Fruit fly (Drosophila melanogaster) whole organism, embryonic: Measurements from ENCODE around the gene Idgf3.

Experiments
- Atf-2 ChIP-seq: fragments of 200-800 bp; sonication (Bioruptor generic); optimal IDR thresholded peaks from 2 replicates; lab custom pipeline; 2016; ENCODE audit warnings: missing biosample characterization, missing genetic modification characterization
- CG10366 ChIP-seq: fragments of 200-800 bp; sonication (Bioruptor generic); IDR thresholded peaks from 2 replicates; pipeline ENCODE4 v1.3.6; 2022; ENCODE audit warnings: missing biosample characterization, missing genetic modification characterization
- CG11504 ChIP-seq: fragments of 200-800 bp; sonication (Bioruptor generic); optimal IDR thresholded peaks from 3 replicates; lab custom pipeline; 2019; ENCODE audit warnings: missing biosample characterization, mild to moderate bottlenecking, missing genetic modification characterization, moderate library complexity
- CG13123 ChIP-seq: fragments of 200-800 bp; sonication (Bioruptor generic); optimal IDR thresholded peaks from 2 replicates; lab custom pipeline; 2016; ENCODE audit warnings: missing biosample characterization, missing genetic modification characterization
- CG14050 ChIP-seq: fragments of 200-800 bp; sonication (Bioruptor generic); IDR thresholded peaks from 3 replicates; pipeline ENCODE4 v1.3.6; 2022; ENCODE audit warnings: missing biosample characterization, missing genetic modification characterization
- CG18619 ChIP-seq: fragments of 200-800 bp; sonication (Bioruptor generic); optimal IDR thresholded peaks from 3 replicates; lab custom pipeline; 2017; ENCODE audit warnings: missing biosample characterization, mild to moderate bottlenecking, missing genetic modification characterization
- CG3163 ChIP-seq: fragments of 200-800 bp; sonication (Bioruptor generic); optimal IDR thresholded peaks from 3 replicates; lab custom pipeline; 2016; ENCODE audit warnings: missing biosample characterization, missing genetic modification characterization
- CG33213 ChIP-seq: fragments of 200-800 bp; sonication (Bioruptor generic); optimal IDR thresholded peaks from 3 replicates; lab custom pipeline; 2016; ENCODE audit warnings: missing biosample characterization, missing genetic modification characterization
- CG4282 ChIP-seq: fragments of 200-800 bp; sonication (Bioruptor generic); optimal IDR thresholded peaks from 2 replicates; lab custom pipeline; 2016; ENCODE audit warnings: missing biosample characterization, missing genetic modification characterization
- CG6654 ChIP-seq: fragments of 200-800 bp; sonication (Bioruptor generic); optimal IDR thresholded peaks from 2 replicates; lab custom pipeline; 2017; ENCODE audit warnings: missing biosample characterization, mild to moderate bottlenecking, missing genetic modification characterization
- CG6689 ChIP-seq: fragments of 200-800 bp; sonication (Bioruptor generic); IDR thresholded peaks from 2 replicates; pipeline ENCODE4 v1.3.6; 2022; ENCODE audit warnings: missing biosample characterization, missing genetic modification characterization
- CG6854 ChIP-seq: fragments of 200-800 bp; sonication (Bioruptor generic); optimal IDR thresholded peaks from 3 replicates; lab custom pipeline; 2017; ENCODE audit warnings: missing biosample characterization, mild to moderate bottlenecking, missing genetic modification characterization
- CG8359 ChIP-seq: fragments of 200-800 bp; sonication (Bioruptor generic); optimal IDR thresholded peaks from 2 replicates; lab custom pipeline; 2017; ENCODE audit warnings: missing biosample characterization, mild to moderate bottlenecking, missing genetic modification characterization, borderline replicate concordance
- CG9215 ChIP-seq: fragments of 200-800 bp; sonication (Bioruptor generic); IDR thresholded peaks from 2 replicates; pipeline ENCODE4 v1.3.6; 2022; ENCODE audit warnings: missing biosample characterization, missing genetic modification characterization
- CG9932 ChIP-seq: fragments of 200-800 bp; sonication (Bioruptor generic); IDR thresholded peaks from 2 replicates; pipeline ENCODE4 v1.3.6; 2022; ENCODE audit warnings: missing biosample characterization, missing genetic modification characterization
- Drgx ChIP-seq: fragments of 200-800 bp; sonication (Bioruptor generic); IDR thresholded peaks from 2 replicates; pipeline ENCODE4 v1.3.6; 2022; ENCODE audit warnings: missing biosample characterization, missing genetic modification characterization
- Ets65A ChIP-seq: fragments of 200-800 bp; sonication (Bioruptor generic); peaks from one replicate; lab custom pipeline; 2016; ENCODE audit warnings: missing biosample characterization, missing genetic modification characterization
- Fer1 ChIP-seq: fragments of 200-800 bp; sonication (Bioruptor generic); optimal IDR thresholded peaks from 2 replicates; lab custom pipeline; 2017; ENCODE audit warnings: missing biosample characterization, mild to moderate bottlenecking, missing genetic modification characterization
- GATAe ChIP-seq: fragments of 200-800 bp; sonication (Bioruptor generic); conservative IDR thresholded peaks from 2 replicates; pipeline ENCODE4 v1.3.6; 2022; ENCODE audit warnings: missing biosample characterization, missing genetic modification characterization
- H15 ChIP-seq: fragments of 200-800 bp; sonication (Bioruptor generic); IDR thresholded peaks from 3 replicates; pipeline ENCODE4 v1.3.6; 2022; ENCODE audit warnings: missing biosample characterization, missing genetic modification characterization
- HLH54F ChIP-seq: fragments of 200-800 bp; sonication (Bioruptor generic); optimal IDR thresholded peaks from 3 replicates; lab custom pipeline; 2016; ENCODE audit warnings: missing biosample characterization, missing genetic modification characterization
- Oli ChIP-seq: fragments of 200-800 bp; sonication (Bioruptor generic); optimal IDR thresholded peaks from 2 replicates; lab custom pipeline; 2018; ENCODE audit warnings: missing biosample characterization, mild to moderate bottlenecking, missing genetic modification characterization, moderate library complexity
- Optix ChIP-seq: fragments of 200-800 bp; sonication (Bioruptor generic); IDR thresholded peaks from 3 replicates; pipeline ENCODE4 v1.3.6; 2022; ENCODE audit warnings: missing biosample characterization, missing genetic modification characterization
- Pdp1 ChIP-seq, 2 experiments: fragments of 200-800 bp; sonication (Bioruptor generic); optimal IDR thresholded peaks; 3 replicates each; lab custom pipeline; 2016; ENCODE audit warnings: missing biosample characterization in 2 of 2, missing genetic modification characterization in 2 of 2, mild to moderate bottlenecking in 1 of 2, moderate library complexity in 1 of 2
- Poxn ChIP-seq: fragments of 200-800 bp; sonication (Bioruptor generic); IDR thresholded peaks from 2 replicates; pipeline ENCODE4 v1.3.6; 2022; ENCODE audit warnings: missing biosample characterization, missing genetic modification characterization
- Rfx ChIP-seq: fragments of 200-800 bp; sonication (Bioruptor generic); IDR thresholded peaks from 2 replicates; pipeline ENCODE4 v1.3.6; 2022; ENCODE audit warnings: missing biosample characterization, missing genetic modification characterization
- Sin3A ChIP-seq: fragments of >200 bp; optimal IDR thresholded peaks from 2 replicates; lab custom pipeline; 2018
- Vsx1 ChIP-seq: fragments of 200-800 bp; sonication (Bioruptor generic); optimal IDR thresholded peaks from 2 replicates; lab custom pipeline; 2017; ENCODE audit warnings: missing biosample characterization, mild to moderate bottlenecking, missing genetic modification characterization, missing genetic modification reagents
- Xbp1 ChIP-seq: fragments of 200-800 bp; sonication (Bioruptor generic); optimal IDR thresholded peaks from 3 replicates; lab custom pipeline; 2016; ENCODE audit warnings: missing biosample characterization, mild to moderate bottlenecking, missing genetic modification characterization
- bcd ChIP-seq: fragments of 200-800 bp; sonication (Bioruptor generic); optimal IDR thresholded peaks from 2 replicates; lab custom pipeline; 2017; ENCODE audit warnings: missing biosample characterization, mild to moderate bottlenecking, missing genetic modification characterization
- exex ChIP-seq: fragments of 200-800 bp; sonication (Bioruptor generic); optimal IDR thresholded peaks from 4 replicates; lab custom pipeline; 2018; ENCODE audit warnings: missing biosample characterization, mild to moderate bottlenecking, missing genetic modification characterization, moderate library complexity
- ftz-f1 ChIP-seq: fragments of 200-800 bp; sonication (Bioruptor generic); optimal IDR thresholded peaks from 2 replicates; lab custom pipeline; 2016; ENCODE audit warnings: missing biosample characterization, missing genetic modification characterization
- gsb-n ChIP-seq: fragments of 200-800 bp; sonication (Bioruptor generic); optimal IDR thresholded peaks from 3 replicates; lab custom pipeline; 2018; ENCODE audit warnings: missing biosample characterization, mild to moderate bottlenecking, missing genetic modification characterization
- jing ChIP-seq: fragments of 200-800 bp; sonication (Bioruptor generic); optimal IDR thresholded peaks from 2 replicates; lab custom pipeline; 2018; ENCODE audit warnings: missing biosample characterization, mild to moderate bottlenecking, missing genetic modification characterization
- jumu ChIP-seq: fragments of 200-800 bp; sonication (Bioruptor generic); optimal IDR thresholded peaks from 3 replicates; lab custom pipeline; 2016; ENCODE audit warnings: missing biosample characterization, missing genetic modification characterization
- lbe ChIP-seq: fragments of 200-800 bp; sonication (Bioruptor generic); optimal IDR thresholded peaks from 2 replicates; lab custom pipeline; 2016; ENCODE audit warnings: missing biosample characterization, mild to moderate bottlenecking, missing genetic modification characterization
- pnt ChIP-seq: fragments of 200-800 bp; sonication (Bioruptor generic); optimal IDR thresholded peaks from 3 replicates; lab custom pipeline; 2016; ENCODE audit warnings: missing biosample characterization, missing genetic modification characterization
- schlank ChIP-seq: fragments of 200-800 bp; sonication (Bioruptor generic); optimal IDR thresholded peaks from 2 replicates; lab custom pipeline; 2018; ENCODE audit warnings: missing biosample characterization, mild to moderate bottlenecking, missing genetic modification characterization
- sens ChIP-seq: fragments of 200-800 bp; sonication (Bioruptor generic); peaks from one replicate; lab custom pipeline; 2016; ENCODE audit warnings: missing biosample characterization, missing genetic modification characterization
- sug ChIP-seq: fragments of 200-800 bp; optimal IDR thresholded peaks from 2 replicates; lab custom pipeline; 2019; ENCODE audit warnings: missing biosample characterization, mild to moderate bottlenecking, missing genetic modification characterization, moderate library complexity
- tin ChIP-seq: fragments of 200-800 bp; sonication (Bioruptor generic); optimal IDR thresholded peaks from 3 replicates; lab custom pipeline; 2016; ENCODE audit warnings: missing biosample characterization, missing genetic modification characterization
- tup ChIP-seq: fragments of 200-800 bp; sonication (Bioruptor generic); optimal IDR thresholded peaks from 2 replicates; lab custom pipeline; 2016; ENCODE audit warnings: missing biosample characterization, mild to moderate bottlenecking, missing genetic modification characterization, moderate library complexity
- vvl ChIP-seq: fragments of 200-800 bp; sonication (Bioruptor generic); IDR thresholded peaks from 2 replicates; pipeline ENCODE4 v1.3.6; 2022; ENCODE audit warnings: missing biosample characterization, missing genetic modification characterization
- wor ChIP-seq: fragments of 200-800 bp; sonication (Bioruptor generic); IDR thresholded peaks from 2 replicates; pipeline ENCODE4 v1.3.6; 2022; ENCODE audit warnings: missing biosample characterization, missing genetic modification characterization
- zen ChIP-seq: fragments of 200-800 bp; sonication (Bioruptor generic); optimal IDR thresholded peaks from 3 replicates; lab custom pipeline; 2018; ENCODE audit warnings: missing biosample characterization, mild to moderate bottlenecking, missing genetic modification characterization, moderate library complexity
- zfh2 ChIP-seq: fragments of 200-800 bp; sonication (Bioruptor generic); optimal IDR thresholded peaks from 2 replicates; lab custom pipeline; 2016; ENCODE audit warnings: missing biosample characterization, missing genetic modification characterization

Idgf3 gene

DNA sequence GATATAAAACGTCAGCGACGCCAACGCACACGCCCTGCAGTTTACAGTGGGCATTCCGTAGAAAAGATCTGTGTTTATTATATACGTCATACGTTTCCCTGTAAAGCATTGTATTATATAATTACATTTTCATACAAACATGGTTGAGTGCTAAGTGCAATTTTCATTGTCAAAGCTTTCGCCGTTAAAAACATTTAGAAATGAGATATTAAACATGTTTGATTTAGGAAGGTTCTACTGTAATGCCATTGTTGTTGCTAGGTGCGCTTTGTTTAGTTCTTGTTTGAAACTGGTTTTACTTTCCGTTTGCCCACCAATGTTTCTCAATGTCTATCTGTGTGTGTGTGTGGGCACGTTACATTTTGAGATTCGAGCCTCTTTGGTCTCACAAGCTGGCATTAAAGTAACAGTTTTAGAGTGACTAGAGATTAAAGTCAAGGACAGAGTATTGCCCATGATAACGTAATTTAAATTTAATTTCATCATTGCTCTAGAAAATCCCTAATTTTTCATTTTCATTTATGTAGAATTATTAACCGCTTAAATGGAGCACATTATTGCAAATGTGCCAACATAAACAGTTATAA lies 42.0 kb downstream of the Idgf3 start (continued):
- TF ChIP-seq tin (GFP tag; lab: Kevin White, UChicago) (peak; percentile 75), CG33213 (peak; percentile 44), Rfx (GFP tag; lab: Robert Waterston, UW) (peak; percentile 81), Xbp1 (GFP tag; lab: Kevin White, UChicago) (peak; percentile 77), CG9215 (GFP tag; lab: Robert Waterston, UW) (peak; percentile 43; the same call in 1 of the 2 replicates)

DNA sequence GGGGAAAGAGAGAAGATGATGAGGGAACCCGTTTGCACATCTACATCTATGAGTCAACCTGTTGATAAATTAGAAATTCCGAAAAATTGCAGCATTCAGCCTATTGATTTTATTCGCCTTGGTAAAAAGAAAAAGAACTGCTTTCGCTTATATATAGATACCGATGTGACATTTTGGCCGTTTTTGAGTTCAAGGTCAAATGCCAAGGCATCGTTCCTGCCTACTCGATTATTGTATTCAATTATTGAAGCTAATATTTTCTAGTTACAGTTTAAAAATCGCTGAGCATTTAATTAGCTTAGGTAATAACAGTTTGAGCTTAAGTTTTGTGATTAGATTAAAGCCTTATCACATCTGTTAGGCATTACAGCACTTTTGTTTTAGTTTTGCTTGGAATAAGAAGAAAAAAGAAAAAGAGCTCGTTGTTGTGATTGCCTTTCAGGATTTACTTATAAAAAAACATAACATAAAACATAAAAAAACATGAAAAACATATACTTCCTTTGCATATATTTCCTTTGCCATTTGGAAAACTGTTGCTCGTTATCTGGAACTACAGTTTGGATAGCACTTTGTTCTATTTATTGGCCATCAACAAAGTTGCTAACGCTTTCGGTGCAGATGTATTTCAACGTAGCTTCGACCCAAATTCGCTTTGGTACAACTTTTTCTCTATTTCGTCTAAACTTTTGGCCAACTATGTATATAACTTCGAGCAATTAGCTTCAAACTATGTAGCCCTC lies 43.5 kb downstream of the Idgf3 start:
- TF ChIP-seq sug (tag; lab: Kevin White, UChicago), result peak; percentile 3
- peak; percentile 84 for TF ChIP-seq exex (tag; lab: Kevin White, UChicago)
- peak; percentile 32; the same call in 1 of the 2 replicates for TF ChIP-seq GATAe (GFP tag; lab: Robert Waterston, UW)
- TF ChIP-seq CG6654 (GFP tag; lab: Kevin White, UChicago), result peak; percentile 93
- TF ChIP-seq Oli (tag; lab: Kevin White, UChicago), result no peak
- TF ChIP-seq CG11504, result peak; percentile 91
- TF ChIP-seq CG6854 (GFP tag; lab: Kevin White, UChicago), result peak; percentile 14
- no peak for TF ChIP-seq tup (GFP tag; lab: Kevin White, UChicago)
- TF ChIP-seq Pdp1 (GFP tag; optimal IDR thresholded peaks at IDR 0.05; lab: Kevin White, UChicago), result peak in 1 of 2 experiments; percentile 82
- TF ChIP-seq Vsx1 (GFP tag; lab: Kevin White, UChicago), result peak; percentile 82

DNA sequence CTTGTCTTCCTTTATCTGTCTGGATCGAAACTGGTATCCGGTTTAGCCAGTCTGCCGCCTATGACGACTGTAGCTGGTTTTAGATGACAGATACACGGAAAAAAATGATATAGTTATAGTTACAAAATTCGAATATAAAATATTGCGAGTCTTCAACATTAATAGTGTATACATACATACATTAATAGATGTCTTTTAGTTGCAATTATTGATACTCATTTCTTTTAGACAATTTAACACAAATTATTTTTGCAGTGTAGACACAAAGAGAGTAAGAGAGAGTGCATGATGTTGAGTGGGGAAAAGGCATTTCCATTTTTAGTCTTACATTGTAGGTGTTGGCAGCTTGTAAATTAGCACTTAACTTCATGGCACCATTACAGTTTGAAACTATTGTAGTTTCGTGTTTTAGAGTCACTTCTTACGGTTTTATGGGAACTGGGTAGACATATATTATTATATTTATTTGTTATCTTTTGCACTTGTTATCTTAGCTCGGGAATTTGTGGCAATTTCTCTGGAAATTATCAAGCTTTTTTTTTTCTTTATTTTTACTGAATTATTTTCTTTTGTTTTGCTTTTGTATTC lies 44.6 kb downstream of the Idgf3 start:
- TF ChIP-seq gsb-n (tag; lab: Kevin White, UChicago) (peak; percentile 95), Fer1 (GFP tag; lab: Kevin White, UChicago) (no peak), Ets65A (GFP tag; lab: Kevin White, UChicago) (no peak), jumu (GFP tag; lab: Kevin White, UChicago) (no peak), Drgx (GFP tag; lab: Robert Waterston, UW) (no peak), HLH54F (GFP tag; lab: Kevin White, UChicago) (peak; percentile 67), pnt (peak; percentile 67), H15 (no peak), ftz-f1 (no peak), zfh2 (GFP tag; lab: Kevin White, UChicago) (peak; percentile 34), CG3163 (GFP tag; lab: Kevin White, UChicago) (peak; percentile 46), CG10366 (GFP tag; lab: Robert Waterston, UW) (peak; percentile 83), CG9932 (GFP tag; lab: Robert Waterston, UW) (peak; percentile 44; the same call in 1 of the 2 replicates), sens (peak; percentile 33), lbe (GFP tag; lab: Kevin White, UChicago) (peak; percentile 54), CG8359 (GFP tag; lab: Kevin White, UChicago) (no peak), CG4282 (GFP tag; lab: Kevin White, UChicago) (peak; percentile 17), Atf-2 (GFP tag; lab: Kevin White, UChicago) (no peak), vvl (GFP tag; lab: Robert Waterston, UW) (peak; percentile 94), CG6689 (GFP tag; lab: Robert Waterston, UW) (no peak), CG13123 (GFP tag; lab: Kevin White, UChicago) (peak; percentile 87), CG14050 (GFP tag; lab: Robert Waterston, UW) (peak; percentile 75), bcd (GFP tag; lab: Kevin White, UChicago) (no peak), Sin3A (no peak), Poxn (no peak), wor (GFP tag; lab: Robert Waterston, UW) (peak; percentile 82), zen (no peak), schlank (tag; lab: Kevin White, UChicago) (no peak), Optix (GFP tag; lab: Robert Waterston, UW) (no peak), CG18619 (GFP tag; lab: Kevin White, UChicago) (peak; percentile 74), jing (peak; percentile 86)
